Worm (Caenorhabditis elegans) whole organism, young adult: ENCODE data around the gene smg-8.

Experiments used
- B0035.1 ChIP-seq: sonication (generic microtip); optimal IDR thresholded peaks from 2 replicates; lab custom pipeline; 2016; ENCODE audit warnings: missing genetic modification characterization, mild to moderate bottlenecking, missing compliant biosample characterization, missing genotype, missing genetic modification reagents
- F33H1.4 ChIP-seq: fragments of 200-800 bp; sonication (Bioruptor generic); IDR thresholded peaks from 2 replicates; pipeline ENCODE4 v1.3.6; 2022; ENCODE audit warnings: missing genetic modification reagents, missing genetic modification characterization, missing compliant biosample characterization
- F37B4.10 ChIP-seq: fragments of 200-800 bp; sonication (Bioruptor generic); IDR thresholded peaks from 2 replicates; pipeline ENCODE4 v1.3.6; 2022; ENCODE audit warnings: missing genetic modification characterization, missing compliant biosample characterization
- F49E8.2 ChIP-seq: sonication (generic microtip); optimal IDR thresholded peaks from 3 replicates; lab custom pipeline; 2017; ENCODE audit warnings: missing genetic modification characterization, mild to moderate bottlenecking, missing compliant biosample characterization, antibody characterized with exemption, moderate library complexity; ENCODE audit not compliant: insufficient read depth
- K11D2.4 ChIP-seq: fragments of 200-800 bp; sonication (Bioruptor generic); IDR thresholded peaks from 2 replicates; pipeline ENCODE4 v1.3.6; 2022; ENCODE audit warnings: missing genetic modification reagents, missing genetic modification characterization, missing compliant biosample characterization
- T07F8.4 ChIP-seq: sonication (generic microtip); optimal IDR thresholded peaks from 2 replicates; lab custom pipeline; 2016; ENCODE audit warnings: mild to moderate bottlenecking, missing genetic modification characterization, moderate library complexity, missing compliant biosample characterization
- Y79H2A.3 ChIP-seq: fragments of 200-800 bp; sonication (Bioruptor generic); conservative IDR thresholded peaks from 2 replicates; pipeline ENCODE4 v1.3.6; 2022; ENCODE audit warnings: missing genetic modification reagents, missing genetic modification characterization, missing compliant biosample characterization
- ama-1 ChIP-seq, 3 experiments: fragments of 150-350 bp in 1 of 3; sonication (generic microtip) in 2 of 3; optimal IDR thresholded peaks; 2 replicates each; lab custom pipeline; 2014 to 2018; ENCODE audit warnings: missing biosample characterization in 2 of 3, missing genetic modification characterization in 2 of 3, missing genetic modification reagents in 2 of 3
- athp-1 ChIP-seq: sonication (generic microtip); optimal IDR thresholded peaks from 2 replicates; lab custom pipeline; 2017; ENCODE audit warnings: mild to moderate bottlenecking, missing genetic modification characterization, missing compliant biosample characterization
- attf-6 ChIP-seq: fragments of 200-800 bp; sonication (Bioruptor generic); IDR thresholded peaks from 2 replicates; pipeline ENCODE4 v1.3.6; 2022; ENCODE audit warnings: missing genetic modification reagents, missing genetic modification characterization, missing compliant biosample characterization
- bed-1 ChIP-seq: fragments of 200-800 bp; sonication (Bioruptor generic); IDR thresholded peaks from 2 replicates; pipeline ENCODE4 v1.3.6; 2022; ENCODE audit warnings: missing genetic modification reagents, missing genetic modification characterization, missing compliant biosample characterization
- ceh-27 ChIP-seq: fragments of 200-800 bp; sonication (Bioruptor generic); optimal IDR thresholded peaks from 2 replicates; lab custom pipeline; 2018; ENCODE audit warnings: mild to moderate bottlenecking, missing genetic modification characterization, moderate library complexity, missing compliant biosample characterization
- ceh-40 ChIP-seq: fragments of 200-800 bp; sonication (Bioruptor generic); IDR thresholded peaks from 2 replicates; pipeline ENCODE4 v1.3.6; 2022; ENCODE audit warnings: missing genetic modification characterization, missing compliant biosample characterization
- ceh-79 ChIP-seq: sonication (generic microtip); optimal IDR thresholded peaks from 2 replicates; lab custom pipeline; 2017; ENCODE audit warnings: mild to moderate bottlenecking, missing genetic modification characterization, missing compliant biosample characterization
- chd-7 ChIP-seq: sonication (generic microtip); optimal IDR thresholded peaks from 2 replicates; lab custom pipeline; 2016; ENCODE audit warnings: mild to moderate bottlenecking, missing genetic modification characterization, moderate library complexity, missing compliant biosample characterization
- dox-1 ChIP-seq: fragments of 200-800 bp; sonication (Bioruptor generic); IDR thresholded peaks from 2 replicates; pipeline ENCODE4 v1.3.6; 2022; ENCODE audit warnings: missing genetic modification reagents, missing genetic modification characterization, missing compliant biosample characterization
- egl-18 ChIP-seq: fragments of 200-800 bp; sonication (Bioruptor generic); IDR thresholded peaks from 2 replicates; pipeline ENCODE4 v1.3.6; 2022; ENCODE audit warnings: missing genetic modification reagents, missing genetic modification characterization, missing compliant biosample characterization
- egrh-3 ChIP-seq: fragments of 200-800 bp; sonication (Bioruptor generic); IDR thresholded peaks from 2 replicates; pipeline ENCODE4 v1.3.6; 2022; ENCODE audit warnings: missing genetic modification reagents, missing genetic modification characterization, missing compliant biosample characterization
- hrde-1 ChIP-seq: sonication (generic microtip); optimal IDR thresholded peaks from 2 replicates; lab custom pipeline; 2016; ENCODE audit warnings: missing genetic modification characterization, mild to moderate bottlenecking, missing compliant biosample characterization, moderate library complexity, missing genotype, missing genetic modification reagents, borderline replicate concordance
- lag-1 ChIP-seq: fragments of 200-800 bp; sonication (Bioruptor generic); IDR thresholded peaks from 2 replicates; pipeline ENCODE4 v1.3.6; 2022; ENCODE audit warnings: missing genetic modification reagents, missing genetic modification characterization, missing compliant biosample characterization
- let-607 ChIP-seq, 2 experiments: fragments of 200-800 bp in 1 of 2; sonication (Bioruptor generic) in 1 of 2; sonication (generic microtip) in 1 of 2; optimal IDR thresholded peaks; 2 replicates each; lab custom pipeline; 2016 to 2018; ENCODE audit warnings: mild to moderate bottlenecking in 2 of 2, missing compliant biosample characterization in 2 of 2, missing genetic modification characterization in 2 of 2, moderate library complexity in 2 of 2, missing genotype in 1 of 2
- lsy-27 ChIP-seq: sonication (generic microtip); optimal IDR thresholded peaks from 2 replicates; lab custom pipeline; 2017; ENCODE audit warnings: missing genetic modification characterization, mild to moderate bottlenecking, missing compliant biosample characterization, antibody characterized with exemption, missing genotype, borderline replicate concordance; ENCODE audit not compliant: insufficient read depth
- mes-4 ChIP-seq: sonication (generic microtip); optimal IDR thresholded peaks from 2 replicates; lab custom pipeline; 2016; ENCODE audit warnings: missing genotype, missing genetic modification characterization, missing compliant biosample characterization
- nfya-2 ChIP-seq: fragments of 200-800 bp; sonication (Bioruptor generic); IDR thresholded peaks from 2 replicates; pipeline ENCODE4 v1.3.6; 2022; ENCODE audit warnings: missing genetic modification reagents, missing genetic modification characterization, missing compliant biosample characterization
- nhr-27 ChIP-seq: fragments of 200-800 bp; sonication (Bioruptor generic); optimal IDR thresholded peaks from 2 replicates; lab custom pipeline; 2018; ENCODE audit warnings: mild to moderate bottlenecking, missing genetic modification characterization, moderate library complexity, missing compliant biosample characterization
- nhr-80 ChIP-seq: sonication (generic microtip); optimal IDR thresholded peaks from 2 replicates; lab custom pipeline; 2016; ENCODE audit warnings: missing genetic modification characterization, missing compliant biosample characterization
- rec-8 ChIP-seq, 2 experiments: sonication (generic microtip); optimal IDR thresholded peaks; 2 replicates each; lab custom pipeline; 2016; ENCODE audit warnings: mild to moderate bottlenecking in 2 of 2, missing genetic modification characterization in 2 of 2, missing genetic modification reagents in 2 of 2, missing genotype in 2 of 2, missing biosample characterization in 1 of 2, missing compliant biosample characterization in 1 of 2, moderate library complexity in 1 of 2
- repo-1 ChIP-seq: sonication (generic microtip); optimal IDR thresholded peaks from 2 replicates; lab custom pipeline; 2017; ENCODE audit warnings: mild to moderate bottlenecking, missing genetic modification characterization, missing compliant biosample characterization
- sdz-38 ChIP-seq: sonication (generic microtip); optimal IDR thresholded peaks from 2 replicates; lab custom pipeline; 2016; ENCODE audit warnings: missing genotype, missing genetic modification characterization, missing compliant biosample characterization
- snpc-1.3 ChIP-seq: sonication (generic microtip); optimal IDR thresholded peaks from 2 replicates; lab custom pipeline; 2017; ENCODE audit warnings: missing genetic modification characterization, mild to moderate bottlenecking, missing compliant biosample characterization, antibody characterized with exemption, moderate library complexity, missing genotype, missing genetic modification reagents; ENCODE audit not compliant: insufficient read depth
- somi-1 ChIP-seq: fragments of 200-800 bp; sonication (Bioruptor generic); optimal IDR thresholded peaks from 2 replicates; lab custom pipeline; 2018; ENCODE audit warnings: mild to moderate bottlenecking, missing genetic modification characterization, missing compliant biosample characterization
- xnd-1 ChIP-seq: sonication (generic microtip); optimal IDR thresholded peaks from 2 replicates; lab custom pipeline; 2016; ENCODE audit warnings: missing genotype, missing genetic modification reagents, missing genetic modification characterization, missing compliant biosample characterization
- zfh-2 ChIP-seq: fragments of 200-800 bp; sonication (Bioruptor generic); conservative IDR thresholded peaks from 2 replicates; pipeline ENCODE4 v1.3.6; 2022; ENCODE audit warnings: missing genetic modification reagents, missing genetic modification characterization, missing compliant biosample characterization
- ztf-22 ChIP-seq: fragments of 200-800 bp; sonication (Bioruptor generic); optimal IDR thresholded peaks from 2 replicates; lab custom pipeline; 2018; ENCODE audit warnings: mild to moderate bottlenecking, missing genetic modification characterization, moderate library complexity, missing compliant biosample characterization
- ztf-3 ChIP-seq: fragments of 200-800 bp; sonication (Bioruptor generic); optimal IDR thresholded peaks from 2 replicates; lab custom pipeline; 2018; ENCODE audit warnings: mild to moderate bottlenecking, missing genetic modification characterization, missing compliant biosample characterization

The smg-8 gene

DNA sequence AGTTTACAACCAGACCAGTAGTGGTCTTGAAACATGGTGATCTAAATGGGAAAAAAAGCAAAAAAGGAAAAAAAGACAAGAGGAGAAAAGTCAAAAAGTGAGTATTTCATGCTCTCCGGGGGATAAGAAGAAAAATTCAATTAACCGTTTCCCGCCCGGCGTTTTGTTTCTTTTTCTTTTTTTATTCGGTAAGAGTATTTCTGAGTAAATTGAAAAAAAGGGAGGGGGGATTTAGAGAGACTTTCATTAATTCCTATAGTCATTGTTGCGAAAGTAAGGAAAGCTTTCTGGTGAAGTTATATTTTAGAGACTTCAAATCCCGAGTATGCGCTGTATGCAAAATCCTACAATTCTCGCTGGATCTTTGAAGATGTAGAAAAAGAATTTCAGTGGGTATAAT, 13.5 kb upstream of the smg-8 start:
- no peak for TF ChIP-seq ama-1 (optimal IDR thresholded peaks at IDR 0.05; lab: Kevin White, UChicago)
- TF ChIP-seq ama-1 (GFP tag; optimal IDR thresholded peaks at IDR 0.05; lab: Kevin White, UChicago), result no peak
- no peak for TF ChIP-seq rec-8 (tag; optimal IDR thresholded peaks at IDR 0.05; lab: Kevin White, UChicago)
- TF ChIP-seq nhr-27 (tag; lab: Kevin White, UChicago), result no peak
- TF ChIP-seq xnd-1, result no peak
- TF ChIP-seq repo-1, result no peak
- TF ChIP-seq nfya-2 (GFP tag; lab: Robert Waterston, UW), result no peak
- TF ChIP-seq F33H1.4 (GFP tag; lab: Robert Waterston, UW), result no peak
- TF ChIP-seq hrde-1 (tag; lab: Kevin White, UChicago), result no peak
- no peak for TF ChIP-seq snpc-1.3
- TF ChIP-seq ceh-40 (GFP tag; lab: Robert Waterston, UW), result no peak
- TF ChIP-seq Y79H2A.3, result no peak
- no peak for TF ChIP-seq mes-4 (tag; lab: Kevin White, UChicago)
- no peak for TF ChIP-seq F37B4.10 (GFP tag; lab: Robert Waterston, UW)
- TF ChIP-seq zfh-2 (GFP tag; lab: Robert Waterston, UW), result no peak
- TF ChIP-seq, all 124 proteins: peak for 0

DNA sequence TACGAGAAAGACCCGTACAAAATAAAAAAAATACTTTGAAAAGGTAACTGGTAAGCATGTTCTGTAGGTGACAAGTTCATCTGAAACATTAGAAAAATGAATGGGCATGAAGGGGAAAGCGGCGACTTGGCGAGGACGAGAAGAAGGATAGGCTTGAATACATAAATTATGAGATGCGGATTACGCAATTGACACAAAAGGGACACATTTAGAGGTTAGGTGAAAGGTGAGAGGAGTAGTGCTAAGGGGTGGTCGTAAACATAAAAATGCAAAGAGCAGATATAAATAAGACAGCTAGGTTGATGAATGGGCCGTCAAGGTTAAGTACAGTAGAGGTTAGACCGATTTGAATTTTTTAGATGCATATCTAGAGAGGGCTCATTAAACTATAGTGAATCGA, 12.4 kb upstream of the smg-8 start:
- no peak for TF ChIP-seq lag-1 (GFP tag; lab: Robert Waterston, UW)
- no peak for TF ChIP-seq lsy-27 (tag; lab: Kevin White, UChicago)
- TF ChIP-seq somi-1 (GFP tag; lab: Kevin White, UChicago), result no peak
- no peak for TF ChIP-seq B0035.1 (tag; lab: Kevin White, UChicago)
- TF ChIP-seq T07F8.4 (tag; lab: Kevin White, UChicago), result no peak
- TF ChIP-seq K11D2.4 (GFP tag; lab: Robert Waterston, UW), result no peak
- no peak for TF ChIP-seq egl-18 (GFP tag; lab: Robert Waterston, UW)
- TF ChIP-seq xnd-1, result no peak
- TF ChIP-seq ceh-27 (GFP tag; lab: Kevin White, UChicago), result no peak
- TF ChIP-seq egrh-3 (GFP tag; lab: Robert Waterston, UW), result no peak
- TF ChIP-seq bed-1 (GFP tag; lab: Robert Waterston, UW), result no peak
- no peak for TF ChIP-seq sdz-38 (tag; lab: Kevin White, UChicago)
- no peak for TF ChIP-seq ztf-22

DNA sequence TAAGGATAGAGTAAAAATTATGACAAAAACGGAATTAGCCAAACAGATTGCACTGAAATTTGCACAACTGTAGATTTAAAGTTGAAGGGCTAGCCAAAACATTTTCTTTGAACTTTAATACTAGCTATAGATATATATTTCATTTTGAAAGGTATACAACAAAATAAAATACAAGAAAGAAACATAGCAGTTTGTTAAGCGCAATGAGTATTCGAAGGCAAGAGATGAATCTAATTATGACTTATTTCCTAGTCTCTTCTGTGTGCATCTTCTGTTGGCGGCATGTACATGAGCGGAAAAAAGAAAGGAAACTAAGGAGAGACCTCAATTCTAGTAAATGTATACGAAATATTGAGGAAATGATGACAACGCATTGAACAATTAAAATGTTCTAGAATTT, 9.1 kb upstream of the smg-8 start:
- TF ChIP-seq T07F8.4 (tag; lab: Kevin White, UChicago), result no peak
- no peak for TF ChIP-seq zfh-2 (GFP tag; lab: Robert Waterston, UW)
- no peak for TF ChIP-seq hrde-1 (tag; lab: Kevin White, UChicago)
- TF ChIP-seq let-607 (tag; optimal IDR thresholded peaks at IDR 0.05; lab: Kevin White, UChicago), result no peak
- TF ChIP-seq attf-6 (GFP tag; lab: Robert Waterston, UW), result no peak
- TF ChIP-seq athp-1, result no peak
- no peak for TF ChIP-seq ceh-79 (tag; lab: Kevin White, UChicago)
- TF ChIP-seq ztf-3, result no peak
- no peak for TF ChIP-seq F49E8.2

DNA sequence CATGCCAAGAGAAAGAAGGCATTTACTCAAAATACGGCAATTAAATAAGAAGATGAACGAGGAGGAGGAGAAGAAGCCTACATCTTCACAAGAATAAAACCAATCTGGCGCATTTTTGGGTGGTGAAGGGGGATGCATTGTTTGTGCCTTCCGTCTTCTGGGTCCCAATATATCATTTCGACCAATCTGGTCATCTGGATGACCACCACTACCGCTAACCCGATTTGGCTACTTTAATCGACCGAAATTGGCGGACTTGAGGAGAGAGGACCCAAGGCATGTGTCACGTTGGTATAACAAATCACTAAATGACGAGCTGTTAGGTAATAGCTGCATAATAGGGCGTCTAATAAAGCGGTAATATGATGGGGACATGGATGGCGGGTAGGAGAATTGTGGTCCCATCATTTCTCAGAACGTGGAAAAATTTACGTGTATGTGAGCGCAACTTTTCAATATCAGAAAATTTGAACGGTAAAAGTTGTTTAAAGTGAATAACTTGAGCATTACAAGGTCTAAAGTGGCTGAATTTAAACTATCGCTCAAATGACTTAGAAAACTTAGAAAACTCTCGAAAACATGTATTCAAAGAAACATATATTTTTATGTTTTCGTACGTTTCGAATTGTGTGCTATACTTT, 7.4 kb upstream of the smg-8 start:
- TF ChIP-seq athp-1 (no peak), dox-1 (GFP tag; lab: Robert Waterston, UW) (no peak), nhr-80 (tag; lab: Kevin White, UChicago) (no peak), chd-7 (tag; lab: Kevin White, UChicago) (peak; percentile 8)
- TF ChIP-seq, all 124 proteins: peak for 1
